Worm (Caenorhabditis elegans) whole organism, late embryonic: ENCODE results near the gene C54D10.3.

Experiments
- C08G9.2 ChIP-seq: sonication (generic microtip); optimal IDR thresholded peaks from 2 replicates; lab custom pipeline; 2016; ENCODE audit warnings: mild to moderate bottlenecking, missing genetic modification characterization, moderate library complexity, missing compliant biosample characterization
- K09A11.1 ChIP-seq: sonication (generic microtip); optimal IDR thresholded peaks from 2 replicates; lab custom pipeline; 2017; ENCODE audit warnings: antibody characterized with exemption, mild to moderate bottlenecking, missing genetic modification characterization, missing compliant biosample characterization; ENCODE audit not compliant: insufficient read depth
- T23F11.4 ChIP-seq: fragments of 200-800 bp; sonication (Bioruptor generic); optimal IDR thresholded peaks from 2 replicates; lab custom pipeline; 2018; ENCODE audit warnings: mild to moderate bottlenecking, missing genetic modification characterization, missing compliant biosample characterization
- Y22D7AL.16 ChIP-seq: sonication (generic microtip); optimal IDR thresholded peaks from 2 replicates; lab custom pipeline; 2016; ENCODE audit warnings: missing genetic modification characterization, missing compliant biosample characterization
- ama-1 ChIP-seq: fragments of 150-350 bp; optimal IDR thresholded peaks from 2 replicates; lab custom pipeline; 2014
- ceh-14 ChIP-seq: sonication (generic microtip); optimal IDR thresholded peaks from 2 replicates; lab custom pipeline; 2016; ENCODE audit warnings: missing genotype, missing genetic modification characterization, missing compliant biosample characterization
- ceh-18 ChIP-seq: sonication (generic microtip); optimal IDR thresholded peaks from 2 replicates; lab custom pipeline; 2016; ENCODE audit warnings: missing genetic modification characterization, missing compliant biosample characterization
- ceh-19 ChIP-seq: fragments of 200-800 bp; sonication (Bioruptor generic); optimal IDR thresholded peaks from 2 replicates; lab custom pipeline; 2018; ENCODE audit warnings: mild to moderate bottlenecking, missing genetic modification characterization, missing compliant biosample characterization
- ceh-2 ChIP-seq: sonication (generic microtip); optimal IDR thresholded peaks from 2 replicates; lab custom pipeline; 2016; ENCODE audit warnings: missing genotype, missing genetic modification characterization, missing compliant biosample characterization
- ceh-22 ChIP-seq: sonication (generic microtip); optimal IDR thresholded peaks from 2 replicates; lab custom pipeline; 2017; ENCODE audit warnings: missing biosample characterization, missing genetic modification characterization
- ceh-24 ChIP-seq: sonication (generic microtip); optimal IDR thresholded peaks from 2 replicates; lab custom pipeline; 2016; ENCODE audit warnings: mild to moderate bottlenecking, missing genetic modification characterization, missing compliant biosample characterization
- ceh-30 ChIP-seq: fragments of 150-350 bp; optimal IDR thresholded peaks from 2 replicates; lab custom pipeline; 2014; ENCODE audit warnings: missing biosample characterization, missing genetic modification characterization
- ceh-31 ChIP-seq: sonication (generic microtip); optimal IDR thresholded peaks from 2 replicates; lab custom pipeline; 2016; ENCODE audit warnings: missing genetic modification characterization, missing compliant biosample characterization
- ceh-34 ChIP-seq: sonication (generic microtip); optimal IDR thresholded peaks from 2 replicates; lab custom pipeline; 2016; ENCODE audit warnings: mild to moderate bottlenecking, missing genetic modification characterization, missing compliant biosample characterization
- ceh-45 ChIP-seq: fragments of 200-800 bp; sonication (Bioruptor generic); IDR thresholded peaks from 2 replicates; pipeline ENCODE4 v1.3.6; 2022; ENCODE audit warnings: missing genetic modification reagents, missing genetic modification characterization, missing compliant biosample characterization
- ceh-6 ChIP-seq: fragments of 200-800 bp; sonication (Bioruptor generic); optimal IDR thresholded peaks from 2 replicates; lab custom pipeline; 2018; ENCODE audit warnings: mild to moderate bottlenecking, missing genetic modification characterization, missing compliant biosample characterization
- che-1 ChIP-seq: sonication (generic microtip); optimal IDR thresholded peaks from 2 replicates; lab custom pipeline; 2016; ENCODE audit warnings: mild to moderate bottlenecking, missing genetic modification characterization, missing compliant biosample characterization
- dmd-4 ChIP-seq: sonication (generic microtip); optimal IDR thresholded peaks from 2 replicates; lab custom pipeline; 2016; ENCODE audit warnings: borderline replicate concordance, missing genetic modification characterization, missing compliant biosample characterization
- elt-4 ChIP-seq: sonication (generic microtip); optimal IDR thresholded peaks from 2 replicates; lab custom pipeline; 2016; ENCODE audit warnings: missing genetic modification characterization, missing compliant biosample characterization
- ets-4 ChIP-seq: sonication (generic microtip); optimal IDR thresholded peaks from 2 replicates; lab custom pipeline; 2016; ENCODE audit warnings: missing genetic modification characterization, missing compliant biosample characterization
- eyg-1 ChIP-seq: sonication (generic microtip); optimal IDR thresholded peaks from 2 replicates; lab custom pipeline; 2016; ENCODE audit warnings: missing genotype, missing genetic modification characterization, missing compliant biosample characterization
- fkh-6 ChIP-seq: sonication (generic microtip); optimal IDR thresholded peaks from 2 replicates; lab custom pipeline; 2016; ENCODE audit warnings: missing genetic modification characterization, missing compliant biosample characterization
- hlh-13 ChIP-seq: fragments of 200-800 bp; sonication (Bioruptor generic); optimal IDR thresholded peaks from 2 replicates; lab custom pipeline; 2018; ENCODE audit warnings: mild to moderate bottlenecking, missing genetic modification characterization, missing compliant biosample characterization
- hlh-30 ChIP-seq: sonication (generic microtip); optimal IDR thresholded peaks from 2 replicates; lab custom pipeline; 2017; ENCODE audit warnings: antibody characterized with exemption, missing genetic modification characterization, missing compliant biosample characterization; ENCODE audit not compliant: insufficient read depth
- hlh-6 ChIP-seq: sonication (generic microtip); optimal IDR thresholded peaks from 2 replicates; lab custom pipeline; 2016; ENCODE audit warnings: missing genotype, missing genetic modification characterization, missing compliant biosample characterization
- hlh-8 ChIP-seq: sonication (generic microtip); optimal IDR thresholded peaks from 2 replicates; lab custom pipeline; 2016; ENCODE audit warnings: missing genotype, missing genetic modification characterization, missing compliant biosample characterization
- lim-6 ChIP-seq: sonication (generic microtip); optimal IDR thresholded peaks from 2 replicates; lab custom pipeline; 2016; ENCODE audit warnings: missing genetic modification characterization, missing compliant biosample characterization
- madf-2 ChIP-seq: sonication (generic microtip); optimal IDR thresholded peaks from 2 replicates; lab custom pipeline; 2017; ENCODE audit warnings: missing genetic modification characterization, missing compliant biosample characterization
- nfya-1 ChIP-seq: sonication (generic microtip); optimal IDR thresholded peaks from 2 replicates; lab custom pipeline; 2017; ENCODE audit warnings: missing genetic modification characterization, mild to moderate bottlenecking, missing compliant biosample characterization, antibody characterized with exemption, moderate library complexity
- nhr-11 ChIP-seq: fragments of 150-350 bp; optimal IDR thresholded peaks from 2 replicates; lab custom pipeline; 2014; ENCODE audit warnings: missing biosample characterization, missing genetic modification characterization
- npax-4 ChIP-seq: sonication (generic microtip); optimal IDR thresholded peaks from 2 replicates; lab custom pipeline; 2016; ENCODE audit warnings: missing genetic modification characterization, missing compliant biosample characterization
- odd-2 ChIP-seq: sonication (generic microtip); optimal IDR thresholded peaks from 2 replicates; lab custom pipeline; 2017; ENCODE audit warnings: antibody characterized with exemption, mild to moderate bottlenecking, missing genetic modification characterization, missing compliant biosample characterization
- pat-9 ChIP-seq: fragments of 200-800 bp; sonication (Bioruptor generic); optimal IDR thresholded peaks from 2 replicates; lab custom pipeline; 2018; ENCODE audit warnings: mild to moderate bottlenecking, missing genetic modification characterization, moderate library complexity, missing compliant biosample characterization
- pha-2 ChIP-seq: sonication (generic microtip); optimal IDR thresholded peaks from 2 replicates; lab custom pipeline; 2017; ENCODE audit warnings: mild to moderate bottlenecking, missing genetic modification characterization, missing compliant biosample characterization
- pha-4 ChIP-seq: fragments of 150-350 bp; optimal IDR thresholded peaks from 2 replicates; lab custom pipeline; 2018; ENCODE audit warnings: missing biosample characterization, missing genetic modification reagents, missing genetic modification characterization
- pros-1 ChIP-seq: fragments of 150-350 bp; optimal IDR thresholded peaks from 2 replicates; lab custom pipeline; 2014; ENCODE audit warnings: missing biosample characterization, missing genetic modification reagents, missing genetic modification characterization
- sox-2 ChIP-seq: fragments of 200-800 bp; sonication (Bioruptor generic); IDR thresholded peaks from 2 replicates; pipeline ENCODE4 v1.3.6; 2022; ENCODE audit warnings: missing genetic modification reagents, missing genetic modification characterization, missing compliant biosample characterization
- syd-9 ChIP-seq: sonication (generic microtip); optimal IDR thresholded peaks from 2 replicates; lab custom pipeline; 2016; ENCODE audit warnings: mild to moderate bottlenecking, missing genetic modification characterization, moderate library complexity, missing compliant biosample characterization
- tbx-7 ChIP-seq: sonication (generic microtip); optimal IDR thresholded peaks from 2 replicates; lab custom pipeline; 2016; ENCODE audit warnings: missing genotype, missing genetic modification characterization, missing compliant biosample characterization
- ttx-3 ChIP-seq: sonication (generic microtip); optimal IDR thresholded peaks from 2 replicates; lab custom pipeline; 2016; ENCODE audit warnings: missing genetic modification reagents, missing genetic modification characterization, missing compliant biosample characterization
- unc-3 ChIP-seq, 2 experiments: fragments of 200-800 bp in 1 of 2; sonication (Bioruptor generic) in 1 of 2; sonication (generic microtip) in 1 of 2; conservative IDR thresholded peaks in 1 of 2; optimal IDR thresholded peaks in 1 of 2; 2 replicates each; pipeline versions ENCODE4 v1.3.6 to Lab custom; 2016 to 2022; ENCODE audit warnings: missing compliant biosample characterization in 2 of 2, missing genetic modification characterization in 2 of 2, missing genetic modification reagents in 1 of 2
- unc-55 ChIP-seq: sonication (generic microtip); optimal IDR thresholded peaks from 2 replicates; lab custom pipeline; 2017; ENCODE audit warnings: missing biosample characterization, missing genetic modification reagents, missing genetic modification characterization
- unc-86 ChIP-seq: sonication (generic microtip); optimal IDR thresholded peaks from 2 replicates; lab custom pipeline; 2016; ENCODE audit warnings: missing genetic modification characterization, missing compliant biosample characterization

The C54D10.3 gene

ce11 chrV:12433717-12434116 lies 15.3 kb downstream of the C54D10.3 start, which contains the start of gene srh-25:
srh-25 (minus strand) TSS chrV:12433817.
- no peak for TF ChIP-seq ceh-6
- no peak for TF ChIP-seq ceh-14
- TF ChIP-seq sox-2 (GFP tag; lab: Robert Waterston, UW): no peak
- TF ChIP-seq elt-4 (tag; lab: Kevin White, UChicago): no peak
- TF ChIP-seq ceh-30 (tag; lab: Kevin White, UChicago): no peak
- no peak for TF ChIP-seq ceh-34
- TF ChIP-seq odd-2 (tag; lab: Kevin White, UChicago): no peak
- TF ChIP-seq madf-2: no peak
- TF ChIP-seq pha-4 (tag; lab: Kevin White, UChicago): no peak
- no peak for TF ChIP-seq ceh-24 (tag; lab: Kevin White, UChicago)
- no peak for TF ChIP-seq C08G9.2 (tag; lab: Kevin White, UChicago)
- no peak for TF ChIP-seq pha-2 (tag; lab: Kevin White, UChicago)
- no peak for TF ChIP-seq ceh-22 (tag; lab: Kevin White, UChicago)
- TF ChIP-seq Y22D7AL.16 (tag; lab: Kevin White, UChicago): no peak
- no peak for TF ChIP-seq hlh-6 (tag; lab: Kevin White, UChicago)
- no peak for TF ChIP-seq ceh-19
- TF ChIP-seq ceh-31 (tag; lab: Kevin White, UChicago): no peak

ce11 chrV:12441420-12441819 lies 23.0 kb downstream of the C54D10.3 start, which contains the start of gene pals-37:
pals-37 (minus strand) TSS chrV:12441520.
- TF ChIP-seq hlh-30 (no peak), lim-6 (tag; lab: Kevin White, UChicago) (no peak), ttx-3 (no peak), Y22D7AL.16 (tag; lab: Kevin White, UChicago) (no peak), syd-9 (tag; lab: Kevin White, UChicago) (no peak), eyg-1 (tag; lab: Kevin White, UChicago) (no peak), unc-55 (GFP tag; lab: Kevin White, UChicago) (no peak), hlh-8 (tag; lab: Kevin White, UChicago) (no peak), ets-4 (tag; lab: Kevin White, UChicago) (no peak), ceh-19 (no peak), ceh-18 (tag; lab: Kevin White, UChicago) (no peak), pros-1 (no peak), ceh-6 (no peak), dmd-4 (tag; lab: Kevin White, UChicago) (no peak), ceh-2 (tag; lab: Kevin White, UChicago) (no peak), nfya-1 (tag; lab: Kevin White, UChicago) (no peak), unc-86 (tag; lab: Kevin White, UChicago) (no peak), K09A11.1 (tag; lab: Kevin White, UChicago) (no peak), unc-3 (GFP tag; conservative IDR thresholded peaks at IDR 0.05; lab: Robert Waterston, UW) (no peak), unc-3 (tag; optimal IDR thresholded peaks at IDR 0.05; lab: Kevin White, UChicago) (no peak), ceh-31 (tag; lab: Kevin White, UChicago) (no peak)

DNA sequence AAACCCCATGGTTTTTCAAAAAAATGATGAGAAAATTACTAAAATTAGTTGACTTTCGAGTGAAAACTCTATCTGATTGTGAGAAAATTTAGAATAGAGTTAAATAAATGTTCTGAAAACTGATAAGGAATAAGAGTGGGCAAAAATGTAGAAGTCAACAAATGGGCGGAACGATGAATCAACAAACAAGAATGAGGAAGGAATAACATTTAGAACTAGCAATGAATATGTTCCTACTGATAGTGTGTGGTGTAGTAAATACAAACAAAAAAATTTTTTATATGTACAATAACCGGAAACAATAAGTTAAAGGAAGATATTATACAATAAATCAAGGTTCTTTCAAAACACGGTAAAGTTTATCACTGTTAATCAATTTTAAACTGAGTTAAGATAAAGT lies 25.4 kb downstream of the C54D10.3 start, which contains the start of gene pals-39:
pals-39 (minus strand) TSS at position 101 of the 400 bp plus-strand sequence.
- TF ChIP-seq pros-1: no peak
- TF ChIP-seq nfya-1 (tag; lab: Kevin White, UChicago): no peak
- no peak for TF ChIP-seq che-1
- TF ChIP-seq npax-4 (tag; lab: Kevin White, UChicago): no peak
- no peak for TF ChIP-seq elt-4 (tag; lab: Kevin White, UChicago)
- no peak for TF ChIP-seq K09A11.1 (tag; lab: Kevin White, UChicago)
- TF ChIP-seq hlh-13: no peak
- no peak for TF ChIP-seq tbx-7 (tag; lab: Kevin White, UChicago)
- TF ChIP-seq ceh-34: no peak
- TF ChIP-seq ama-1 (lab: Kevin White, UChicago): no peak
- no peak for TF ChIP-seq T23F11.4 (GFP tag; lab: Kevin White, UChicago)
- TF ChIP-seq fkh-6: no peak
- no peak for TF ChIP-seq pat-9 (tag; lab: Kevin White, UChicago)
- no peak for TF ChIP-seq nhr-11 (tag; lab: Kevin White, UChicago)
- no peak for TF ChIP-seq ceh-45
- TF ChIP-seq, all 69 proteins: peak for 0
